Worm (Caenorhabditis elegans): Measurements from ENCODE around the gene H12D21.11.
"Not testable (repeated sequence)": the region's sequence is repeated elsewhere in the genome, so short reads cannot be mapped to it uniquely, and the experiment has no call there.

H12D21.11 gene

DNA sequence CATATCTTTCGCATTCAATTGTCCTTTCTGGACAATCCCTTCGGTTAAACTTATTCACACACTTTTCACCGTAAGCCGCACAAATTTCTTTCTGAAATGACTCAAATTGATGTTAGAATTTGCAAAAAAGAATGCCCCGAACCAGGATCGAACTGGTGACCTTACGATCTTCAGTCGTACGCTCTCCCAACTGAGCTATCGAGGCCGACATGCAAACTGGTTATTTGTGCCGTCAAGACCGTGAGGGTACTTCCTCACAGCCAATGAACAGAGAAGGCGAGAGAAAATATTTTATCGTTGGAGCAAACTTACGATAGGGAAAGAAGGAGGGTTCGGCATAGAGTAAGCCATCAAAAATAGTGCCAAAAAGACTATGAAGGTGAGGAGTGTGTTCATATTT lies 39.4 kb upstream of the H12D21.11 start:
- TF ChIP-seq duxl-1 (tag; optimal IDR thresholded peaks at IDR 0.05; ENCODE audit: poor library complexity), result peak; percentile 63
- no peak for TF ChIP-seq Y75B8A.6 (GFP tag; IDR thresholded peaks at IDR 0.05)
- peak; percentile 36 for TF ChIP-seq mxl-3 (GFP tag; optimal IDR thresholded peaks at IDR 0.05)
- peak; percentile 93 for TF ChIP-seq aha-1 (tag)
- peak; percentile 91 for TF ChIP-seq snpc-4 (tag; optimal IDR thresholded peaks at IDR 0.05)
- peak in 1 of 2 experiments; percentile 42 for TF ChIP-seq daf-16 (GFP tag; optimal IDR thresholded peaks at IDR 0.05)
- TF ChIP-seq daf-16 (tag; optimal IDR thresholded peaks at IDR 0.05), result no peak
- TF ChIP-seq lim-7 (GFP tag; IDR thresholded peaks at IDR 0.05), result peak; percentile 71
- TF ChIP-seq hlh-11 (tag; optimal IDR thresholded peaks at IDR 0.05), result peak; percentile 46
- TF ChIP-seq ceh-44 (GFP tag; IDR thresholded peaks at IDR 0.05), result peak; percentile 69; the same call in 1 of the 2 replicates
- TF ChIP-seq dmd-6 (GFP tag; IDR thresholded peaks at IDR 0.05), result peak; percentile 38
- TF ChIP-seq ces-1 (GFP tag; optimal IDR thresholded peaks at IDR 0.05), result no peak
- 0 out of 2 replicates have a peak, but pooled peaks have one; percentile 14 for TF ChIP-seq nhr-42 (GFP tag; IDR thresholded peaks at IDR 0.05)
- no peak for TF ChIP-seq mep-1 (tag; optimal IDR thresholded peaks at IDR 0.05)
- no peak for TF ChIP-seq daf-12 (tag; optimal IDR thresholded peaks at IDR 0.05)
- TF ChIP-seq zip-11 (GFP tag; IDR thresholded peaks at IDR 0.05), result no peak
- peak; percentile 85 for TF ChIP-seq mes-2 (tag; optimal IDR thresholded peaks at IDR 0.05; ENCODE audit: poor library complexity, severe bottlenecking)
- 0 out of 2 replicates have a peak, but pooled peaks have one; percentile 19 for TF ChIP-seq ctbp-1 (GFP tag; IDR thresholded peaks at IDR 0.05)
- TF ChIP-seq vab-7 (GFP tag; IDR thresholded peaks at IDR 0.05), result peak; percentile 48; the same call in 1 of the 2 replicates
- TF ChIP-seq php-3 (GFP tag; IDR thresholded peaks at IDR 0.05), result peak; percentile 35; the same call in 1 of the 2 replicates
- TF ChIP-seq T26A8.4 (GFP tag; IDR thresholded peaks at IDR 0.05), result peak; percentile 44; the same call in 1 of the 2 replicates
- 0 out of 2 replicates have a peak, but pooled peaks have one; percentile 14 for TF ChIP-seq mxl-2 (GFP tag; conservative IDR thresholded peaks at IDR 0.05)
- no peak for TF ChIP-seq nhr-76 (tag; optimal IDR thresholded peaks at IDR 0.05)
- TF ChIP-seq rbr-2 (tag; optimal IDR thresholded peaks at IDR 0.05), result peak; percentile 35
- peak; percentile 63; the same call in 1 of the 2 replicates for TF ChIP-seq ZK337.2 (GFP tag; IDR thresholded peaks at IDR 0.05)
- no peak for TF ChIP-seq zip-2 (tag; optimal IDR thresholded peaks at IDR 0.05)
- peak; percentile 74 for TF ChIP-seq hmg-1.1 (GFP tag; IDR thresholded peaks at IDR 0.05)
- no peak for TF ChIP-seq spr-3 (GFP tag; optimal IDR thresholded peaks at IDR 0.05)
- TF ChIP-seq Y48G9A.11 (GFP tag; IDR thresholded peaks at IDR 0.05), result 0 out of 2 replicates have a peak, but pooled peaks have one; percentile 17
- TF ChIP-seq ceh-20 (GFP tag; IDR thresholded peaks at IDR 0.05), result peak; percentile 62; the same call in 1 of the 2 replicates
- peak; percentile 1 for TF ChIP-seq F10B5.3 (tag; optimal IDR thresholded peaks at IDR 0.05)
- TF ChIP-seq dmd-8 (GFP tag; IDR thresholded peaks at IDR 0.05), result peak; percentile 49; the same call in 1 of the 2 replicates
- TF ChIP-seq nhr-28 (tag; optimal IDR thresholded peaks at IDR 0.05), result peak; percentile 30
- peak; percentile 18 for TF ChIP-seq hlh-30 (tag; optimal IDR thresholded peaks at IDR 0.05; ENCODE audit: insufficient read depth)
- TF ChIP-seq egl-43 (GFP tag; IDR thresholded peaks at IDR 0.05), result peak; percentile 77
- no peak for TF ChIP-seq zfp-3 (GFP tag; conservative IDR thresholded peaks at IDR 0.05)
- peak; percentile 53; the same call in 1 of the 2 replicates for TF ChIP-seq mdt-29 (GFP tag; IDR thresholded peaks at IDR 0.05)

DNA sequence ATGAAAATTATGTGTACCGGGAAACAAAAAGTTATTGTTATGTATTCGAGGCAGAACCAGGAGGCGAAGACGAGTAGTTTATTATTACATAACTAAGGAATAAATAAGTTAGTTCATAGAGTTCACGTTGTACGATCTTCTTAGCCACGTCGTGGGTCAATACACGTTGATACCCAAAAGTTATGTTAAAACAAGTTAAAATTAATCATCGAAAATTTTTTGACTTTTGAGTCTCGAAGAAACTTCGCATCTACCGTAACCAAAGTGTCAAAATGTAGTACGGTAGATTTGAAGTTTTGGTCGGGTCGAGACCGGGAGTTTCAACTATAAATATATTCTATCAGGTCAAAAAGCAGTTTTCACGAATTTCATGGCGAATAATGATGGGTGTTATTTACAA lies 39.0 kb upstream of the H12D21.11 start, which contains the start of gene ZC412.10:
ZC412.10 (minus strand) TSS at position 101 of the 400 bp plus-strand sequence.
- not testable (repeated sequence) for TF ChIP-seq nhr-102 (tag; optimal IDR thresholded peaks at IDR 0.05); F37D6.2 (tag; optimal IDR thresholded peaks at IDR 0.05); set-16 (GFP tag; IDR thresholded peaks at IDR 0.05)
